Fruit fly (Drosophila melanogaster) whole organism: ENCODE measurements around the gene Ugt303A1.

ENCODE experiments used
- EcR ChIP-seq, 2 experiments: fragments of >200 bp; optimal IDR thresholded peaks; 2 replicates each; lab custom pipeline; 2017; ENCODE audit warnings: missing biosample characterization in 2 of 2, missing genetic modification characterization in 2 of 2, missing genetic modification reagents in 2 of 2
- psq ChIP-seq: fragments of >200 bp; optimal IDR thresholded peaks from 2 replicates; lab custom pipeline; 2017

dm6 chr3R:11167931-11168465 lies 7.3 kb upstream of the Ugt303A1 start, which contains the start of gene Ugt35E2:
- TF ChIP-seq EcR (GFP tag; optimal IDR thresholded peaks at IDR 0.05; lab: Kevin White, UChicago) (no peak), psq (lab: Kevin White, UChicago) (no peak)
